Worm (Caenorhabditis elegans) whole organism, late embryonic: ENCODE results near the gene K09C6.2.

Experiments used
- C38D4.7 ChIP-seq: fragments of 200-800 bp; sonication (Bioruptor generic); optimal IDR thresholded peaks from 2 replicates; lab custom pipeline; 2018; ENCODE audit warnings: mild to moderate bottlenecking, missing genetic modification characterization, moderate library complexity, missing compliant biosample characterization
- K09A11.1 ChIP-seq: sonication (generic microtip); optimal IDR thresholded peaks from 2 replicates; lab custom pipeline; 2017; ENCODE audit warnings: antibody characterized with exemption, mild to moderate bottlenecking, missing genetic modification characterization, missing compliant biosample characterization; ENCODE audit not compliant: insufficient read depth
- Y22D7AL.16 ChIP-seq: sonication (generic microtip); optimal IDR thresholded peaks from 2 replicates; lab custom pipeline; 2016; ENCODE audit warnings: missing genetic modification characterization, missing compliant biosample characterization
- ahr-1 ChIP-seq: sonication (generic microtip); optimal IDR thresholded peaks from 2 replicates; lab custom pipeline; 2016; ENCODE audit warnings: missing genetic modification characterization, missing compliant biosample characterization
- ama-1 ChIP-seq: fragments of 150-350 bp; optimal IDR thresholded peaks from 2 replicates; lab custom pipeline; 2014
- ceh-14 ChIP-seq: sonication (generic microtip); optimal IDR thresholded peaks from 2 replicates; lab custom pipeline; 2016; ENCODE audit warnings: missing genotype, missing genetic modification characterization, missing compliant biosample characterization
- ceh-18 ChIP-seq: sonication (generic microtip); optimal IDR thresholded peaks from 2 replicates; lab custom pipeline; 2016; ENCODE audit warnings: missing genetic modification characterization, missing compliant biosample characterization
- ceh-19 ChIP-seq: fragments of 200-800 bp; sonication (Bioruptor generic); optimal IDR thresholded peaks from 2 replicates; lab custom pipeline; 2018; ENCODE audit warnings: mild to moderate bottlenecking, missing genetic modification characterization, missing compliant biosample characterization
- ceh-31 ChIP-seq: sonication (generic microtip); optimal IDR thresholded peaks from 2 replicates; lab custom pipeline; 2016; ENCODE audit warnings: missing genetic modification characterization, missing compliant biosample characterization
- ceh-48 ChIP-seq: sonication (generic microtip); optimal IDR thresholded peaks from 2 replicates; lab custom pipeline; 2016; ENCODE audit warnings: missing genetic modification characterization, inconsistent platforms, missing compliant biosample characterization
- dmd-4 ChIP-seq: sonication (generic microtip); optimal IDR thresholded peaks from 2 replicates; lab custom pipeline; 2016; ENCODE audit warnings: borderline replicate concordance, missing genetic modification characterization, missing compliant biosample characterization
- elt-2 ChIP-seq: sonication (generic microtip); optimal IDR thresholded peaks from 2 replicates; lab custom pipeline; 2016; ENCODE audit warnings: missing genetic modification reagents, missing genetic modification characterization, missing compliant biosample characterization
- ets-4 ChIP-seq: sonication (generic microtip); optimal IDR thresholded peaks from 2 replicates; lab custom pipeline; 2016; ENCODE audit warnings: missing genetic modification characterization, missing compliant biosample characterization
- eyg-1 ChIP-seq: sonication (generic microtip); optimal IDR thresholded peaks from 2 replicates; lab custom pipeline; 2016; ENCODE audit warnings: missing genotype, missing genetic modification characterization, missing compliant biosample characterization
- fax-1 ChIP-seq: sonication (generic microtip); optimal IDR thresholded peaks from 2 replicates; lab custom pipeline; 2016; ENCODE audit warnings: missing genotype, missing genetic modification characterization, missing compliant biosample characterization
- fkh-10 ChIP-seq: fragments of 150-350 bp; optimal IDR thresholded peaks from 2 replicates; lab custom pipeline; 2014; ENCODE audit warnings: missing biosample characterization, missing genetic modification reagents, missing genetic modification characterization
- hlh-30 ChIP-seq: sonication (generic microtip); optimal IDR thresholded peaks from 2 replicates; lab custom pipeline; 2017; ENCODE audit warnings: antibody characterized with exemption, missing genetic modification characterization, missing compliant biosample characterization; ENCODE audit not compliant: insufficient read depth
- hlh-6 ChIP-seq: sonication (generic microtip); optimal IDR thresholded peaks from 2 replicates; lab custom pipeline; 2016; ENCODE audit warnings: missing genotype, missing genetic modification characterization, missing compliant biosample characterization
- lim-6 ChIP-seq: sonication (generic microtip); optimal IDR thresholded peaks from 2 replicates; lab custom pipeline; 2016; ENCODE audit warnings: missing genetic modification characterization, missing compliant biosample characterization
- lin-11 ChIP-seq: fragments of 200-800 bp; sonication (Bioruptor generic); optimal IDR thresholded peaks from 2 replicates; lab custom pipeline; 2018; ENCODE audit warnings: mild to moderate bottlenecking, missing genetic modification characterization, missing compliant biosample characterization
- madf-2 ChIP-seq: sonication (generic microtip); optimal IDR thresholded peaks from 2 replicates; lab custom pipeline; 2017; ENCODE audit warnings: missing genetic modification characterization, missing compliant biosample characterization
- mec-3 ChIP-seq: sonication (generic microtip); optimal IDR thresholded peaks from 2 replicates; lab custom pipeline; 2016; ENCODE audit warnings: borderline replicate concordance, missing genetic modification characterization, missing compliant biosample characterization
- npax-4 ChIP-seq: sonication (generic microtip); optimal IDR thresholded peaks from 2 replicates; lab custom pipeline; 2016; ENCODE audit warnings: missing genetic modification characterization, missing compliant biosample characterization
- odd-2 ChIP-seq: sonication (generic microtip); optimal IDR thresholded peaks from 2 replicates; lab custom pipeline; 2017; ENCODE audit warnings: antibody characterized with exemption, mild to moderate bottlenecking, missing genetic modification characterization, missing compliant biosample characterization
- pat-9 ChIP-seq: fragments of 200-800 bp; sonication (Bioruptor generic); optimal IDR thresholded peaks from 2 replicates; lab custom pipeline; 2018; ENCODE audit warnings: mild to moderate bottlenecking, missing genetic modification characterization, moderate library complexity, missing compliant biosample characterization
- pha-2 ChIP-seq: sonication (generic microtip); optimal IDR thresholded peaks from 2 replicates; lab custom pipeline; 2017; ENCODE audit warnings: mild to moderate bottlenecking, missing genetic modification characterization, missing compliant biosample characterization
- pha-4 ChIP-seq: fragments of 150-350 bp; optimal IDR thresholded peaks from 2 replicates; lab custom pipeline; 2018; ENCODE audit warnings: missing biosample characterization, missing genetic modification reagents, missing genetic modification characterization
- pqm-1 ChIP-seq: sonication (generic microtip); optimal IDR thresholded peaks from 2 replicates; lab custom pipeline; 2016; ENCODE audit warnings: missing genetic modification characterization, missing compliant biosample characterization
- pros-1 ChIP-seq: fragments of 150-350 bp; optimal IDR thresholded peaks from 2 replicates; lab custom pipeline; 2014; ENCODE audit warnings: missing biosample characterization, missing genetic modification reagents, missing genetic modification characterization
- ref-2 ChIP-seq: sonication (generic microtip); optimal IDR thresholded peaks from 2 replicates; lab custom pipeline; 2016; ENCODE audit warnings: missing genetic modification characterization, missing compliant biosample characterization
- rnt-1 ChIP-seq: sonication (generic microtip); optimal IDR thresholded peaks from 2 replicates; lab custom pipeline; 2016; ENCODE audit warnings: missing genetic modification characterization, missing compliant biosample characterization
- sdc-2 ChIP-seq: sonication (generic microtip); optimal IDR thresholded peaks from 2 replicates; lab custom pipeline; 2016; ENCODE audit warnings: missing genotype, missing genetic modification characterization, missing compliant biosample characterization
- sox-2 ChIP-seq: fragments of 200-800 bp; sonication (Bioruptor generic); IDR thresholded peaks from 2 replicates; pipeline ENCODE4 v1.3.6; 2022; ENCODE audit warnings: missing genetic modification reagents, missing genetic modification characterization, missing compliant biosample characterization
- tbx-7 ChIP-seq: sonication (generic microtip); optimal IDR thresholded peaks from 2 replicates; lab custom pipeline; 2016; ENCODE audit warnings: missing genotype, missing genetic modification characterization, missing compliant biosample characterization
- unc-3 ChIP-seq, 2 experiments: fragments of 200-800 bp in 1 of 2; sonication (Bioruptor generic) in 1 of 2; sonication (generic microtip) in 1 of 2; conservative IDR thresholded peaks in 1 of 2; optimal IDR thresholded peaks in 1 of 2; 2 replicates each; pipeline versions ENCODE4 v1.3.6 to Lab custom; 2016 to 2022; ENCODE audit warnings: missing compliant biosample characterization in 2 of 2, missing genetic modification characterization in 2 of 2, missing genetic modification reagents in 1 of 2
- unc-42 ChIP-seq: sonication (generic microtip); optimal IDR thresholded peaks from 2 replicates; lab custom pipeline; 2016; ENCODE audit warnings: missing genotype, missing genetic modification characterization, missing compliant biosample characterization
- unc-55 ChIP-seq: sonication (generic microtip); optimal IDR thresholded peaks from 2 replicates; lab custom pipeline; 2017; ENCODE audit warnings: missing biosample characterization, missing genetic modification reagents, missing genetic modification characterization
- ztf-16 ChIP-seq: sonication (generic microtip); optimal IDR thresholded peaks from 2 replicates; lab custom pipeline; 2017; ENCODE audit warnings: missing genetic modification characterization, missing compliant biosample characterization

Gene K09C6.2

DNA sequence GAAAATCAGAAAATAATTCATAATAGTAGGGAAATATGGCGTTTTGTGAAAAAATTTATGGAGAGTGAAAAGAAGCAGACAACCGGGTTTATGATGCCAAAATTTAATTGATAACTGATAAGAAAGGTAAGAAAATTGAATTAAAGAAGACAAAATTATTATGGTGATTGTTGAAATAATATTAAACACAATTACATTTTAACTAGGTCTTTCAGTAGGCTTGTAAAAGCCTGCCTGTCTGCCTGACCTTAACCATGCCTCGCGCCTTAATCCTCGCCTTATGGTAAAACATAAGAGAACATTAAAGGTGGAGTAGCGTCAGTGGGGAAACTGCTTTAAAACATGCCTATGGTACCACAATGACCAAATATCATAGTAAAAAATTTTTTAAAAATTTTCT is 21.9 kb downstream of the K09C6.2 start, which contains the start of gene T02B11.8:
TSS of gene T02B11.8 (minus strand) at position 101 of the 400 bp plus-strand sequence.
- no peak for TF ChIP-seq ahr-1 (tag; lab: Kevin White, UChicago)
- TF ChIP-seq pha-4, result no peak
- TF ChIP-seq Y22D7AL.16 (tag; lab: Kevin White, UChicago), result no peak
- TF ChIP-seq unc-3 (GFP tag; conservative IDR thresholded peaks at IDR 0.05; lab: Robert Waterston, UW), result no peak
- no peak for TF ChIP-seq unc-3 (tag; optimal IDR thresholded peaks at IDR 0.05; lab: Kevin White, UChicago)
- TF ChIP-seq ceh-31 (tag; lab: Kevin White, UChicago), result no peak
- TF ChIP-seq tbx-7 (tag; lab: Kevin White, UChicago), result no peak
- no peak for TF ChIP-seq C38D4.7
- no peak for TF ChIP-seq lim-6
- no peak for TF ChIP-seq K09A11.1 (tag; lab: Kevin White, UChicago)
- no peak for TF ChIP-seq fax-1 (tag; lab: Kevin White, UChicago)
- no peak for TF ChIP-seq sox-2 (GFP tag; lab: Robert Waterston, UW)
- TF ChIP-seq odd-2 (tag; lab: Kevin White, UChicago), result no peak

DNA sequence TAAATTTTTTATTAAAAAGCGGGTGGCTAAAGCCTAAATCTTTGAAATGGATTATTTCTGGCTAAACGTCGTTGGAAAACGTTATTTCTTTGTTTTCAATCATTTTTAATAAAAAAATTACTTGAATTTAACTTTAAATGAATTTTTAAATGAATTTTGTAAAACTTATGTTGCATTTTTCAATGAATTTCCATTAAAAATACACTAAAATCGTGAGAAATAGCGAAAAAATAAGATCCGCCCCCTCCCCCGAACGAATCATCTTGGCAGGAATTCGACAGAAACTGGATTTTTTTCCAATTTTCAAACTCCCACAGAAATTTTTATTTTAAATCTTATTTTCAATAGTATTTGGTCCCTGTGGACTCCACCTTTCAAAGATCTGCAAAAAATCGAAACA is 22.5 kb downstream of the K09C6.2 start, which contains the start of gene srg-53:
TSS of gene srg-53 (plus strand) at position 301 of the 400 bp plus-strand sequence.
- TF ChIP-seq pha-2 (tag; lab: Kevin White, UChicago), result no peak
- no peak for TF ChIP-seq dmd-4 (tag; lab: Kevin White, UChicago)
- no peak for TF ChIP-seq lin-11 (tag; lab: Kevin White, UChicago)
- TF ChIP-seq pros-1, result no peak
- no peak for TF ChIP-seq sdc-2 (tag; lab: Kevin White, UChicago)
- no peak for TF ChIP-seq fkh-10 (GFP tag; lab: Kevin White, UChicago)
- no peak for TF ChIP-seq ama-1
- TF ChIP-seq elt-2, result no peak
- no peak for TF ChIP-seq hlh-6 (tag; lab: Kevin White, UChicago)

DNA sequence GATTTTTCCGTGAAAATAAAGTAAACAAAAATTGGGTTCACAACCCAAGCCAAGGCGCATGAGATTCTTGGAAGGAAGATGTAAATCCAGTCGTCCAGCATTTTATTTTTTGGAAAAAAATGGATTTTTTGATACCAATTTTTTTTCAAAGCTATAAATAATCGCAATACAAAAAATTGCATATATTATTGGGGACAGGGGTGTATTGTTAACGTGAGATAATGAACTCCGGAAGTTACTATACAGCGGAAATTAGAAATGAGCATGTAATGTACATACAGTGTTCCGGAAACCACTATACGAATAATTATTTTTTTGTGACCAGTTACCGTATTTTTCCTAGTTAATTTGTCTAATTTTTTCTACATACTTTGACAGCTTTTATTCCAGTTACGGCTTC is 27.7 kb downstream of the K09C6.2 start, which contains the start of gene srj-38:
TSS of gene srj-38 (minus strand) at position 101 of the 400 bp plus-strand sequence.
- TF ChIP-seq unc-3 (GFP tag; conservative IDR thresholded peaks at IDR 0.05; lab: Robert Waterston, UW) (no peak), unc-3 (tag; optimal IDR thresholded peaks at IDR 0.05; lab: Kevin White, UChicago) (no peak), mec-3 (no peak), pat-9 (no peak), ztf-16 (tag; lab: Kevin White, UChicago) (no peak), ref-2 (tag; lab: Kevin White, UChicago) (no peak), pha-4 (no peak), fax-1 (tag; lab: Kevin White, UChicago) (no peak), ceh-14 (tag; lab: Kevin White, UChicago) (no peak), unc-55 (GFP tag; lab: Kevin White, UChicago) (no peak), madf-2 (tag; lab: Kevin White, UChicago) (no peak), K09A11.1 (tag; lab: Kevin White, UChicago) (no peak), elt-2 (no peak), rnt-1 (tag; lab: Kevin White, UChicago) (no peak), ceh-19 (no peak), ahr-1 (tag; lab: Kevin White, UChicago) (no peak), npax-4 (no peak)

DNA sequence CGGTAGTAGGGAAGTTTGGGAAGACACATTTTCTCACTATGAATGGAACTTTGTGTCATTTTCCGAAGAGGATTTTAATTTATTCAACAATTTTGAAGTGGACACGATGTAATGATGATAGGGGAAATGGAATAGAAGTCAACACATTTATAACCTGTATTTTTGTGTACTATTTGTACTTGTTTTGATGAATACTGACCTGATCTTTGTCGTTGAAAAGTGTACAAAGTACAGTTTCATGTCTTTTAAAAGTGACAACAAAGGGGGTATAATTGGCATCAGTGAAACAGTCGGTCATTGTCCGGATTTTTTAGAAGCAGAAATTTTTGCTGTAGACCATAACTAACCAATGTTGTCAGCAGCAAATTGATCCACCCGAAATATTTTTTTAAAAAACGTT is 32.6 kb downstream of the K09C6.2 start, which contains the start of gene T02B11.6:
TSS of gene T02B11.6 (minus strand) at position 101 of the 400 bp plus-strand sequence.
- TF ChIP-seq ets-4 (tag; lab: Kevin White, UChicago), result no peak
- no peak for TF ChIP-seq pha-4
- TF ChIP-seq ama-1, result no peak
- TF ChIP-seq C38D4.7, result no peak
- no peak for TF ChIP-seq fax-1 (tag; lab: Kevin White, UChicago)
- TF ChIP-seq odd-2 (tag; lab: Kevin White, UChicago), result no peak
- no peak for TF ChIP-seq ref-2 (tag; lab: Kevin White, UChicago)
- TF ChIP-seq pqm-1 (tag; lab: Kevin White, UChicago), result no peak
- TF ChIP-seq hlh-30 (tag; lab: Kevin White, UChicago), result no peak
- TF ChIP-seq unc-55 (GFP tag; lab: Kevin White, UChicago), result no peak
- TF ChIP-seq pha-2 (tag; lab: Kevin White, UChicago), result no peak
- TF ChIP-seq rnt-1 (tag; lab: Kevin White, UChicago), result no peak
- no peak for TF ChIP-seq unc-42 (tag; lab: Kevin White, UChicago)
- no peak for TF ChIP-seq npax-4
- no peak for TF ChIP-seq ceh-48 (tag; lab: Kevin White, UChicago)
- no peak for TF ChIP-seq madf-2 (tag; lab: Kevin White, UChicago)
- TF ChIP-seq lin-11 (tag; lab: Kevin White, UChicago), result no peak
- TF ChIP-seq ceh-18 (tag; lab: Kevin White, UChicago), result no peak
- TF ChIP-seq eyg-1 (tag; lab: Kevin White, UChicago), result no peak
